Fruit fly (Drosophila melanogaster) whole organism, embryonic: ENCODE results near the gene CG4000.

Source experiments
- CG12104 ChIP-seq: fragments of 200-800 bp; sonication (Bioruptor generic); optimal IDR thresholded peaks from 3 replicates; lab custom pipeline; 2016; ENCODE audit warnings: missing biosample characterization, missing genetic modification characterization
- CG7963 ChIP-seq: fragments of 200-800 bp; sonication (Bioruptor generic); IDR thresholded peaks from 3 replicates; pipeline ENCODE4 v1.3.6; 2022; ENCODE audit warnings: missing biosample characterization, missing genetic modification characterization; ENCODE audit not compliant: partially characterized antibody
- Dad ChIP-seq: fragments of 200-800 bp; sonication (Bioruptor generic); optimal IDR thresholded peaks from 3 replicates; lab custom pipeline; 2016; ENCODE audit warnings: missing biosample characterization, missing genetic modification characterization
- chinmo ChIP-seq: fragments of 200-800 bp; sonication (Bioruptor generic); IDR thresholded peaks from 4 replicates; pipeline ENCODE4 v1.3.6; 2022; ENCODE audit warnings: missing biosample characterization, missing genetic modification characterization; ENCODE audit not compliant: partially characterized antibody
- gfzf ChIP-seq: fragments of 200-800 bp; sonication (Bioruptor generic); optimal IDR thresholded peaks from 2 replicates; lab custom pipeline; 2016; ENCODE audit warnings: missing biosample characterization, mild to moderate bottlenecking, missing genetic modification characterization, moderate library complexity
- gsb ChIP-seq: fragments of 200-800 bp; sonication (Bioruptor generic); IDR thresholded peaks from 2 replicates; pipeline ENCODE4 v1.3.6; 2022; ENCODE audit warnings: missing biosample characterization, missing genetic modification characterization
- sug ChIP-seq: fragments of 200-800 bp; optimal IDR thresholded peaks from 2 replicates; lab custom pipeline; 2019; ENCODE audit warnings: missing biosample characterization, mild to moderate bottlenecking, missing genetic modification characterization, moderate library complexity

DNA sequence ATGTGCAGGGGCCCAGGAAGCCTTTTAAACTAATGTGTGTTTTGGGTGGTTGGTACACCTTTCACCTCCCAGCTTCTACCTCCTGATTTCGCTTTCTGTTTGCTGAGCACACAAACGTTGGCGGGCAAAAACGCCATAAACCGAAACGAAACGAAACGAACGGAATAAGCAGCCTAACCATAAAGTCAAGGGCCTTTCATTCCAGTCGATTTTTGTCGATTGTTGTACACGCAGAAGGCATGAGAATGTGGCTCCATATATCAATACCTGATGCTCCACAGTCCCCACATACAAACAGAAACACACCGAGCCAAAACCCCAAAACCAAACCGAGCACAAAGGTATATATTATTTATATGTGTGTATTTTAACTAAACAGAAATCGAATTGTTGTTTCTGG is 46.3 kb upstream of the CG4000 start:
- TF ChIP-seq gsb (GFP tag; lab: Robert Waterston, UW) (no peak), Dad (GFP tag; lab: Kevin White, UChicago) (no peak), sug (tag; lab: Kevin White, UChicago) (no peak), CG12104 (no peak), chinmo (GFP tag; lab: Robert Waterston, UW) (no peak), CG7963 (GFP tag; lab: Robert Waterston, UW) (no peak), gfzf (GFP tag; lab: Kevin White, UChicago) (no peak)
